Worm (Caenorhabditis elegans) whole organism, L4/young adult: Measurements from ENCODE around the gene F48B9.8.

Source experiments
- W03F9.2 ChIP-seq: fragments of 150-350 bp; optimal IDR thresholded peaks from 2 replicates; lab custom pipeline; 2014; ENCODE audit warnings: missing biosample characterization, missing genetic modification characterization
- dao-5 ChIP-seq: sonication (generic microtip); optimal IDR thresholded peaks from 2 replicates; lab custom pipeline; 2016; ENCODE audit warnings: missing genotype, missing genetic modification characterization, moderate library complexity, missing compliant biosample characterization
- him-1 ChIP-seq: sonication (generic microtip); optimal IDR thresholded peaks from 2 replicates; lab custom pipeline; 2016; ENCODE audit warnings: missing genotype, missing genetic modification reagents, missing genetic modification characterization, missing compliant biosample characterization

ce11 chrX:2144236-2144635, 32.0 kb downstream of the F48B9.8 start:
- TF ChIP-seq him-1 (tag; lab: Kevin White, UChicago) (no peak), W03F9.2 (no peak), dao-5 (tag; lab: Kevin White, UChicago) (no peak)
